Fruit fly (Drosophila melanogaster) whole organism, pupa: Measurements from ENCODE around the gene 4E-T.

Experiments
- CG10348 ChIP-seq: fragments of 200-800 bp; sonication (Bioruptor generic); IDR thresholded peaks from 2 replicates; pipeline ENCODE4 v1.3.6; 2022; ENCODE audit warnings: missing biosample characterization, missing genetic modification characterization
- CG12605 ChIP-seq: fragments of 200-800 bp; sonication (Bioruptor generic); IDR thresholded peaks from 2 replicates; pipeline ENCODE4 v1.3.6; 2022; ENCODE audit warnings: missing biosample characterization, missing genetic modification characterization
- CG13204 ChIP-seq: fragments of 200-800 bp; sonication (Bioruptor generic); optimal IDR thresholded peaks from 2 replicates; lab custom pipeline; 2018; ENCODE audit warnings: missing biosample characterization, mild to moderate bottlenecking, missing genetic modification characterization, moderate library complexity
- CG14655 ChIP-seq: fragments of 200-800 bp; sonication (Bioruptor generic); optimal IDR thresholded peaks from 3 replicates; lab custom pipeline; 2017; ENCODE audit warnings: mild to moderate bottlenecking, missing biosample characterization, missing genetic modification reagents, missing genetic modification characterization
- CG15710 ChIP-seq: fragments of 200-800 bp; sonication (Bioruptor generic); optimal IDR thresholded peaks from 2 replicates; lab custom pipeline; 2018; ENCODE audit warnings: missing biosample characterization, mild to moderate bottlenecking, missing genetic modification characterization, moderate library complexity
- CG17806 ChIP-seq: fragments of 200-800 bp; sonication (Bioruptor generic); optimal IDR thresholded peaks from 2 replicates; lab custom pipeline; 2018; ENCODE audit warnings: missing biosample characterization, mild to moderate bottlenecking, missing genetic modification characterization, moderate library complexity
- CG32121 ChIP-seq: fragments of 200-800 bp; sonication (Bioruptor generic); IDR thresholded peaks from 2 replicates; pipeline ENCODE4 v1.3.6; 2022; ENCODE audit warnings: missing biosample characterization, missing genetic modification characterization
- CG34367 ChIP-seq: fragments of 200-800 bp; sonication (Bioruptor generic); optimal IDR thresholded peaks from 2 replicates; lab custom pipeline; 2018; ENCODE audit warnings: missing biosample characterization, mild to moderate bottlenecking, missing genetic modification characterization
- CG4496 ChIP-seq: fragments of 200-800 bp; sonication (Bioruptor generic); IDR thresholded peaks from 3 replicates; pipeline ENCODE4 v1.3.6; 2022; ENCODE audit warnings: missing biosample characterization, missing genetic modification characterization
- CG8159 ChIP-seq: fragments of 200-800 bp; sonication (Bioruptor generic); optimal IDR thresholded peaks from 3 replicates; lab custom pipeline; 2018; ENCODE audit warnings: missing biosample characterization, mild to moderate bottlenecking, missing genetic modification characterization, moderate library complexity
- CG8301 ChIP-seq: fragments of 200-800 bp; sonication (Bioruptor generic); optimal IDR thresholded peaks from 2 replicates; lab custom pipeline; 2018; ENCODE audit warnings: missing biosample characterization, mild to moderate bottlenecking, missing genetic modification characterization
- CG9948 ChIP-seq: fragments of 200-800 bp; sonication (Bioruptor generic); optimal IDR thresholded peaks from 2 replicates; lab custom pipeline; 2018; ENCODE audit warnings: missing biosample characterization, mild to moderate bottlenecking, missing genetic modification characterization, moderate library complexity
- D1 ChIP-seq: fragments of 200-800 bp; sonication (Bioruptor generic); optimal IDR thresholded peaks from 2 replicates; lab custom pipeline; 2018; ENCODE audit warnings: missing biosample characterization, mild to moderate bottlenecking, missing genetic modification characterization, moderate library complexity
- EcR ChIP-seq: fragments of 200-800 bp; sonication (Bioruptor generic); optimal IDR thresholded peaks from 3 replicates; lab custom pipeline; 2019; ENCODE audit warnings: missing biosample characterization, missing genetic modification characterization, mild to moderate bottlenecking, moderate library complexity, missing genetic modification reagents
- Ets98B ChIP-seq: fragments of 200-800 bp; sonication (Bioruptor generic); IDR thresholded peaks from 2 replicates; pipeline ENCODE4 v1.3.6; 2022; ENCODE audit warnings: missing biosample characterization, missing genetic modification characterization
- Pif1A ChIP-seq: fragments of 200-800 bp; sonication (Bioruptor generic); optimal IDR thresholded peaks from 3 replicates; lab custom pipeline; 2016; ENCODE audit warnings: missing biosample characterization, missing genetic modification characterization
- Pif1B ChIP-seq: fragments of 200-800 bp; sonication (Bioruptor generic); optimal IDR thresholded peaks from 3 replicates; lab custom pipeline; 2016; ENCODE audit warnings: missing biosample characterization, missing genetic modification characterization
- Snoo ChIP-seq: fragments of 200-800 bp; sonication (Bioruptor generic); optimal IDR thresholded peaks from 3 replicates; lab custom pipeline; 2017; ENCODE audit warnings: missing biosample characterization, mild to moderate bottlenecking, missing genetic modification characterization, inconsistent platforms
- fd96Ca ChIP-seq: fragments of 200-800 bp; sonication (Bioruptor generic); IDR thresholded peaks from 3 replicates; pipeline ENCODE4 v1.3.6; 2022; ENCODE audit warnings: missing biosample characterization, missing genetic modification characterization
- gl ChIP-seq: fragments of 200-800 bp; sonication (Bioruptor generic); optimal IDR thresholded peaks from 2 replicates; lab custom pipeline; 2018; ENCODE audit warnings: missing biosample characterization, mild to moderate bottlenecking, missing genetic modification characterization
- rn ChIP-seq: fragments of 200-800 bp; sonication (Bioruptor generic); IDR thresholded peaks from 2 replicates; pipeline ENCODE4 v1.3.6; 2022; ENCODE audit warnings: missing biosample characterization, missing genetic modification characterization

4E-T gene

DNA sequence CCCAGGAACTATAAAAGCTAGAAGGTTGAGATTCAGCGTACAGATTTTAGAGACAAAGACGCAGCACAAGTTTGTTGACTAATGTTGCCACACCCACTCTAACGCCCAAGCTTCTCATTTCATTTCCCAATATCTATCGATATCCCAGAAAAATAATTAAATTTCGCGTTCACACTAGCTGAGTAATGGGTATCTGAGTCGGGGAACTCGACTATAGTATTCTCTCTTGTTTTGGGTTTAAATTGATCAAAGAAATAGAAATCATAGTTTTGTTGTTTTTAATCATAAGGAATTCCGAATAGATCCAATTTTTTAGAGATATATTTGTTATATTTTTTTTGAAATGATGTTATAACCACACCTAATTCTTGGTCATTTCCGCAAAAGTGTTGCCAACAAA, 5.0 kb upstream of the 4E-T start:
- TF ChIP-seq Ets98B (GFP tag; lab: Robert Waterston, UW) (no peak), CG32121 (no peak), CG8301 (no peak), CG13204 (GFP tag; lab: Kevin White, UChicago) (no peak), CG15710 (no peak)

DNA sequence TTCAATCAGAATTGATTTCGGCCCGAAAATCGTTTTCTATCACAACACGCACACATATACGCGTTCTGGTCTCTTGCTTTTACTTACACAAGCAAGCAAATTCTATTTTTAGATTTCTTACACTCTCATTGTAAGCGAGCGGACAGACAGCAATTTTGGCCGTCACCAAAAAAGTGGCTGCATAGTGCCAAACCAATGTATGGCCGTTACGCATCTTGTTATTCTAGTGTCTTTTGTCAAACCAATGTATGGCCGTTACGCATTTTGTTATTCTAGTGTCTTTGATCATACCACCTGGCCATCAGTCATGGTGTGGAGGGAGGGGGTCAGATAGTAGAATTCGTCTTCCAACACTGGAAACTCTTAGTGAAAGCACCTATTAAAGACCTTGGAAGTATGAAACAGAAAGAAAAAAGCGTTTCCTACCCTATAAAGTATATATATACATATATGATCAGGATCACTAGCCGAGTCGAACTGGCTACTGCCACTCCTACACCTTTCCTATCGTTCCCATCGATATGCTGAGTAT, 2.9 kb upstream of the 4E-T start:
- TF ChIP-seq Snoo (tag; lab: Kevin White, UChicago) (no peak), CG10348 (no peak), D1 (tag; lab: Kevin White, UChicago) (no peak), CG13204 (GFP tag; lab: Kevin White, UChicago) (no peak), rn (GFP tag; lab: Robert Waterston, UW) (no peak), gl (tag; lab: Kevin White, UChicago) (no peak), Pif1A (GFP tag; lab: Kevin White, UChicago) (no peak), CG14655 (GFP tag; lab: Kevin White, UChicago) (no peak), CG34367 (tag; lab: Kevin White, UChicago) (no peak), CG9948 (tag; lab: Kevin White, UChicago) (no peak), Pif1B (GFP tag; lab: Kevin White, UChicago) (no peak), EcR (GFP tag; lab: Kevin White, UChicago) (no peak), CG8159 (tag; lab: Kevin White, UChicago) (no peak), CG8301 (no peak)

DNA sequence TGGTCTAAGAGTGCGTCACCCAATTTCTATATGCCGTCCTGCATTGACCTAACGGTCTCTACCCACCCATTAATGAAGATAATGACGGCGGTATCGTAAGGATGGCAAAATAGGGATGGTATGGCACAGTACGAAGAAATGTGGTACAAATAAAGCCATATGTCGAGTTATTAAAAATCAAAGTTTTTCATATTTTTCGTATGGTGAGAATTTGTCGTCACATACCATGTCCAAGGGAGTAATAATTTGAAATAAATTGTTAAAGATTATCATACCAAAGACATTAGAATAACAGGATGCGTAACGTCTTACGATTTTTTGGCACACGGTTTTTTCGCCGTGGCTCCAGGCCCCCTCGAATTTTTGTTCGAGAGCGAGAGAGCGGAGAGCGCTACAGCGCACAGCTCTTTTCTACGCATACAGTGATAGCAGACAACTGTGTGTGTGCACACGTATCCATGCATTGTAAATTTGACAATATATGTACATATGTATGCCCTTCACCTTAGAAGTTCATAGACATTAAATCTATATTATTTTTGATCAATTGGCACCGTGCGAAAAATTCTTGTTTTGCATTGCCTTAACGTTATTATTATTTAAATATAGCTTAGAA, 1.8 kb upstream of the 4E-T start:
- TF ChIP-seq gl (tag; lab: Kevin White, UChicago) (no peak), CG15710 (no peak), fd96Ca (GFP tag; lab: Robert Waterston, UW) (no peak), CG32121 (no peak), CG4496 (GFP tag; lab: Robert Waterston, UW) (no peak), CG8301 (no peak), CG12605 (no peak), CG13204 (GFP tag; lab: Kevin White, UChicago) (no peak), D1 (tag; lab: Kevin White, UChicago) (no peak), CG10348 (no peak)

DNA sequence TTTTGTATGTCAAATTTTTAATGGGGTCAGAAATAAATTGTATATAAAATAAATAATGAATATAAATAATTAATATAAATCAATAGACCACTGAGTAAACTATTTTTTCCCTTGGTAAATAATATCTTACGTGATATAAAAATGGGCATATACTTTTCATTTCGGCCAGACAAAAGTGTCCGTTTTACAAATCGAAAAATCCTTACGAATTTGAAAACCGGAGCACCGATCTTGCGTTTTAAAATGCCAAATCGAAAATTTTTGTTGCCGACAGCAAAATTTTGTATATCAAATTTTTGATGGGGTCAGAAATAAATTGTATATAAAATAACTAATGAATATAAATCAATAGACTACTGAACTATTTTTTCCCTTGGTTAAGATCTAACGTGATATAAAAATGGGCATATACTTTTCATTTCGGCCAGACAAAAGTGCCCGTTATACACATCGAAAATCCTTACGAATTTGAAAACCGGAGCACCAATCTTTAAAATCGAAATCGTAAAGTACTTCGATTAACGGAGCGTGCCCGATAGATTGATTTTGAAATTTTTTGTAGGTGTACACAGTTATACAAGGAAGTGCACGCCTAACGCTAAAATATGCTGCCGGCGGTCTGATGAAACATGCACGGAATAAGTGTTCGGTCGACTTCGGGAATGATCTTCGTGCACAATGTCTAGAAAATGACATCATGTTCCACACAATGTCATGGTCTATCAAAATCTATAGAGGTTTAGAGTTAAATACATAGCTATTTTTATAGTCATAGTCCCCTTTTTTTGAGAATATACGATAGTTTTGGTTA, 1.1 kb upstream of the 4E-T start:
- TF ChIP-seq CG13204 (GFP tag; lab: Kevin White, UChicago) (no peak), CG12605 (no peak), CG32121 (no peak), Pif1B (GFP tag; lab: Kevin White, UChicago) (no peak), Pif1A (GFP tag; lab: Kevin White, UChicago) (no peak), CG9948 (tag; lab: Kevin White, UChicago) (no peak)

DNA sequence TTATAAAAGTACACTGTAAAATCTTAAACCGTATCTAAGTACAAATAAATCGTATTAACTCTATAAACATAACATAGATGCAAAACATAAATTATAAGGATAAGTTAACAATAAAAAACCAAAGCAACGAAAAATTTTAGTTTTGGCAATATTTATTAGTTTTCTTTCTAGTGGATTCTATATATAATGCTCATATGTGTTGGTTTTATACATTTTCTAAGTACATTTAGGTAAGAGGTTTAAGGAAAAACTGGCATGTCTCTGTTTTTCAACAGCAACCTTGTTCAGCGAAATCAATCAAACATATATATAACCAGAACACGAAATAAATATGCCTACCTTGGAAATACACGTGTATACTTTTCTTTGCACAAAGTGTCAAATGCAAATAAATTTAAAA, 8.9 kb downstream of the 4E-T start:
- TF ChIP-seq gl (tag; lab: Kevin White, UChicago): no peak
- TF ChIP-seq D1 (tag; lab: Kevin White, UChicago): no peak
- TF ChIP-seq CG34367 (tag; lab: Kevin White, UChicago): no peak
- TF ChIP-seq, all 21 proteins: peak for 0

DNA sequence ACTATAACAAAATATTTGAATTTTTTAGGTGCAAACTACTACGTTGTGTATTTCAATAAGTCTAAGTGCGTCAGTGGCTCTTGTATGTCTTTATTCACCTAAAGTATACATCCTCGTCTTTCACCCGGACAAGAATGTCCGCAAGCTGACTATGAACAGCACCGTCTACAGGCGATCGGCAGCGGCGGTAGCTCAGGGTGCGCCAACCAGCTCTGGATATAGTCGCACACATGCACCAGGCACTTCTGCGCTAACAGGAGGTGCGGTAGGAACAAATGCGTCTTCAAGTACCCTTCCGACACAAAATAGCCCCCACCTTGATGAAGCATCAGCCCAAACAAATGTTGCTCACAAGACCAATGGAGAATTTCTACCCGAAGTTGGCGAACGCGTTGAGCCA, 12.0 kb downstream of the 4E-T start:
- TF ChIP-seq Pif1B (GFP tag; lab: Kevin White, UChicago): no peak
- TF ChIP-seq gl (tag; lab: Kevin White, UChicago): no peak
- TF ChIP-seq CG13204 (GFP tag; lab: Kevin White, UChicago): no peak
- TF ChIP-seq CG12605: no peak
- no peak for TF ChIP-seq CG32121
- no peak for TF ChIP-seq Ets98B (GFP tag; lab: Robert Waterston, UW)
- TF ChIP-seq D1 (tag; lab: Kevin White, UChicago): no peak
- TF ChIP-seq CG9948 (tag; lab: Kevin White, UChicago): no peak
- no peak for TF ChIP-seq EcR (GFP tag; lab: Kevin White, UChicago)
- no peak for TF ChIP-seq fd96Ca (GFP tag; lab: Robert Waterston, UW)
- TF ChIP-seq CG4496 (GFP tag; lab: Robert Waterston, UW): no peak
- no peak for TF ChIP-seq CG8301
- no peak for TF ChIP-seq CG8159 (tag; lab: Kevin White, UChicago)
- TF ChIP-seq Snoo (tag; lab: Kevin White, UChicago): no peak
- no peak for TF ChIP-seq CG34367 (tag; lab: Kevin White, UChicago)
- no peak for TF ChIP-seq CG14655 (GFP tag; lab: Kevin White, UChicago)
- no peak for TF ChIP-seq CG10348
- no peak for TF ChIP-seq Pif1A (GFP tag; lab: Kevin White, UChicago)
- TF ChIP-seq, all 21 proteins: peak for 0

DNA sequence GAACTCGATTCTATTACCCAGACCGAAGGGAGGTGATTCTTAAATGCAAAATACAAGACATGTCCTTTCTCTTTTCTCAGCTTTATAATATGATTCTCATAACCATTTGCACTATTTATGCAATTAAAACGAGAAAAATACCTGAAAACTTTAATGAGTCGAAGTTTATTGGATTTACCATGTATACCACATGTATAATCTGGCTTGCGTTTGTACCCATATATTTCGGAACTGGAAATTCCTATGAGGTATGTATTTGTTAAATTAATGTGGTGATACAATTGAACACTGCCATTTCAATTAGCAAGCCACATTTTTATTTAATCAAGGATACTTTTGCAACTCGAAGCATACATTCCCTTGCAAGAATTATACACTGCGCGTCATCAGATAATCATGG, 13.8 kb downstream of the 4E-T start:
- TF ChIP-seq CG12605 (no peak), rn (GFP tag; lab: Robert Waterston, UW) (no peak), CG10348 (no peak), CG34367 (tag; lab: Kevin White, UChicago) (no peak), CG14655 (GFP tag; lab: Kevin White, UChicago) (no peak), CG32121 (no peak), Ets98B (GFP tag; lab: Robert Waterston, UW) (no peak), Pif1A (GFP tag; lab: Kevin White, UChicago) (no peak), D1 (tag; lab: Kevin White, UChicago) (no peak), CG8159 (tag; lab: Kevin White, UChicago) (no peak), CG17806 (tag; lab: Kevin White, UChicago) (no peak), Snoo (tag; lab: Kevin White, UChicago) (no peak), CG15710 (no peak), EcR (GFP tag; lab: Kevin White, UChicago) (no peak), Pif1B (GFP tag; lab: Kevin White, UChicago) (no peak), CG9948 (tag; lab: Kevin White, UChicago) (no peak), CG8301 (no peak), CG13204 (GFP tag; lab: Kevin White, UChicago) (no peak)
